Worm (Caenorhabditis elegans) whole organism, L4 larva: ENCODE measurements around the gene Y40A1A.2.

Experiments used
- F44E2.7 ChIP-seq: fragments of 200-800 bp; sonication (Bioruptor generic); IDR thresholded peaks from 2 replicates; pipeline ENCODE4 v2.1.2; 2022; ENCODE audit warnings: missing genetic modification characterization, missing compliant biosample characterization
- R02D3.7 ChIP-seq: fragments of 150-350 bp; sonication (generic microtip); optimal IDR thresholded peaks from 3 replicates; lab custom pipeline; 2014; ENCODE audit warnings: missing biosample characterization, missing genetic modification characterization
- Y5F2A.4 ChIP-seq: fragments of 200-800 bp; sonication (Bioruptor generic); optimal IDR thresholded peaks from 2 replicates; lab custom pipeline; 2018; ENCODE audit warnings: mild to moderate bottlenecking, missing genetic modification characterization, missing compliant biosample characterization
- aha-1 ChIP-seq: fragments of 150-350 bp; peaks from one replicate; lab custom pipeline; 2014; ENCODE audit warnings: missing biosample characterization, missing genetic modification characterization
- attf-4 ChIP-seq: sonication (generic microtip); optimal IDR thresholded peaks from 3 replicates; lab custom pipeline; 2017; ENCODE audit warnings: missing biosample characterization, missing genetic modification characterization
- daf-12 ChIP-seq: fragments of 150-350 bp; optimal IDR thresholded peaks from 2 replicates; lab custom pipeline; 2014; ENCODE audit warnings: missing biosample characterization, missing genetic modification reagents, missing genetic modification characterization
- daf-16 ChIP-seq, 3 experiments: sonication (generic microtip); optimal IDR thresholded peaks; 2 replicates each; lab custom pipeline; 2016 to 2017; ENCODE audit warnings: missing genetic modification characterization in 3 of 3, missing genetic modification reagents in 3 of 3, mild to moderate bottlenecking in 2 of 3, missing compliant biosample characterization in 2 of 3, missing biosample characterization in 1 of 3, moderate library complexity in 1 of 3
- dmd-6 ChIP-seq: fragments of 200-800 bp; sonication (Bioruptor generic); IDR thresholded peaks from 2 replicates; pipeline ENCODE4 v1.3.6; 2022; ENCODE audit warnings: missing genetic modification reagents, missing genetic modification characterization, missing compliant biosample characterization
- duxl-1 ChIP-seq: sonication (generic microtip); optimal IDR thresholded peaks from 2 replicates; lab custom pipeline; 2016; ENCODE audit warnings: mild to moderate bottlenecking, missing genetic modification characterization, moderate library complexity, missing compliant biosample characterization; ENCODE audit not compliant: poor library complexity
- egl-43 ChIP-seq: fragments of 200-800 bp; sonication (Bioruptor generic); IDR thresholded peaks from 2 replicates; pipeline ENCODE4 v1.3.6; 2022; ENCODE audit warnings: missing genetic modification reagents, missing genetic modification characterization, missing compliant biosample characterization
- fos-1 ChIP-seq: fragments of 150-350 bp; optimal IDR thresholded peaks from 2 replicates; lab custom pipeline; 2014; ENCODE audit warnings: missing biosample characterization, missing genetic modification characterization
- hif-1 ChIP-seq, 2 experiments: sonication (generic microtip); optimal IDR thresholded peaks; 2 replicates each; lab custom pipeline; 2016 to 2017; ENCODE audit warnings: missing compliant biosample characterization in 2 of 2, missing genetic modification characterization in 2 of 2, missing genetic modification reagents in 2 of 2, missing genotype in 2 of 2, mild to moderate bottlenecking in 1 of 2
- hlh-11 ChIP-seq: fragments of 200-800 bp; sonication (Bioruptor generic); optimal IDR thresholded peaks from 2 replicates; lab custom pipeline; 2018; ENCODE audit warnings: mild to moderate bottlenecking, missing genetic modification characterization, missing compliant biosample characterization
- lim-7 ChIP-seq: fragments of 200-800 bp; sonication (Bioruptor generic); IDR thresholded peaks from 2 replicates; pipeline ENCODE4 v1.3.6; 2022; ENCODE audit warnings: missing genetic modification characterization, missing compliant biosample characterization
- lin-29 ChIP-seq: fragments of 200-800 bp; sonication (Bioruptor generic); IDR thresholded peaks from 2 replicates; pipeline ENCODE4 v1.3.6; 2022; ENCODE audit warnings: missing genetic modification reagents, missing genetic modification characterization, missing compliant biosample characterization
- lir-3 ChIP-seq: sonication (generic microtip); optimal IDR thresholded peaks from 2 replicates; lab custom pipeline; 2016; ENCODE audit warnings: mild to moderate bottlenecking, missing genetic modification characterization, missing compliant biosample characterization
- lsy-2 ChIP-seq, 2 experiments: fragments of 150-350 bp in 1 of 2; sonication (generic microtip) in 1 of 2; optimal IDR thresholded peaks; 2 replicates each; lab custom pipeline; 2014 to 2017; ENCODE audit warnings: missing biosample characterization in 2 of 2, missing genetic modification characterization in 2 of 2
- madf-9 ChIP-seq: fragments of 200-800 bp; sonication (Bioruptor generic); conservative IDR thresholded peaks from 2 replicates; pipeline ENCODE4 v1.3.6; 2022; ENCODE audit warnings: missing genetic modification reagents, missing genetic modification characterization, missing compliant biosample characterization
- mdl-1 ChIP-seq, 2 experiments: fragments of 150-350 bp in 1 of 2; sonication (generic microtip) in 1 of 2; optimal IDR thresholded peaks; 2 replicates each; lab custom pipeline; 2014 to 2017; ENCODE audit warnings: missing biosample characterization in 2 of 2, missing genetic modification characterization in 2 of 2
- mdt-29 ChIP-seq: fragments of 200-800 bp; sonication (Bioruptor generic); IDR thresholded peaks from 2 replicates; pipeline ENCODE4 v1.3.6; 2022; ENCODE audit warnings: missing genetic modification reagents, missing genetic modification characterization, missing compliant biosample characterization
- mxl-3 ChIP-seq: fragments of 200-800 bp; sonication (Bioruptor generic); optimal IDR thresholded peaks from 2 replicates; lab custom pipeline; 2018; ENCODE audit warnings: mild to moderate bottlenecking, missing genetic modification characterization, missing compliant biosample characterization
- nhr-102 ChIP-seq: sonication (generic microtip); optimal IDR thresholded peaks from 2 replicates; lab custom pipeline; 2016; ENCODE audit warnings: mild to moderate bottlenecking, missing genetic modification characterization, moderate library complexity, missing compliant biosample characterization
- nhr-25 ChIP-seq: sonication (generic microtip); optimal IDR thresholded peaks from 2 replicates; lab custom pipeline; 2017; ENCODE audit warnings: missing genetic modification characterization, mild to moderate bottlenecking, missing compliant biosample characterization, antibody characterized with exemption, moderate library complexity, borderline replicate concordance; ENCODE audit not compliant: insufficient read depth
- nhr-28 ChIP-seq: fragments of 150-350 bp; optimal IDR thresholded peaks from 2 replicates; lab custom pipeline; 2014; ENCODE audit warnings: missing biosample characterization, missing genetic modification characterization
- nhr-41 ChIP-seq: fragments of 200-800 bp; sonication (Bioruptor generic); IDR thresholded peaks from 2 replicates; pipeline ENCODE4 v1.3.6; 2022; ENCODE audit warnings: missing genetic modification reagents, missing genetic modification characterization, missing compliant biosample characterization
- nhr-6 ChIP-seq: fragments of 150-350 bp; optimal IDR thresholded peaks from 2 replicates; lab custom pipeline; 2014; ENCODE audit warnings: missing biosample characterization, missing genetic modification characterization
- pqm-1 ChIP-seq: sonication (generic microtip); optimal IDR thresholded peaks from 2 replicates; lab custom pipeline; 2017; ENCODE audit warnings: missing biosample characterization, missing genetic modification characterization
- snpc-1.2 ChIP-seq: fragments of 200-800 bp; sonication (Bioruptor generic); IDR thresholded peaks from 2 replicates; pipeline ENCODE4 v1.3.6; 2022; ENCODE audit warnings: missing genetic modification reagents, missing genetic modification characterization, missing compliant biosample characterization
- tag-97 ChIP-seq: fragments of 200-800 bp; sonication (Bioruptor generic); IDR thresholded peaks from 2 replicates; pipeline ENCODE4 v1.3.6; 2022; ENCODE audit warnings: missing genetic modification characterization, missing compliant biosample characterization
- unc-62 ChIP-seq, 3 experiments: fragments of 150-350 bp in 1 of 3; sonication (generic microtip); optimal IDR thresholded peaks in 2 of 3; peaks in 1 of 3; 1 replicate in 1 of 3; 2 replicates in 2 of 3; lab custom pipeline; 2014 to 2017; ENCODE audit warnings: missing biosample characterization in 3 of 3, missing genetic modification characterization in 3 of 3, missing genetic modification reagents in 3 of 3, missing genotype in 1 of 3
- zip-2 ChIP-seq: fragments of 150-350 bp; optimal IDR thresholded peaks from 2 replicates; lab custom pipeline; 2014; ENCODE audit warnings: missing biosample characterization, missing genetic modification characterization

Gene Y40A1A.2

ce11 chrX:1975692-1976091 is 14.8 kb upstream of the Y40A1A.2 start, which contains the start of gene F52D2.6:
TSS of gene F52D2.6 (plus strand) at chrX:1975992.
- TF ChIP-seq nhr-102 (no peak), unc-62 (GFP tag; optimal IDR thresholded peaks at IDR 0.05 in 1 of 2; lab: Kevin White, UChicago) (peak in 1 of 2 experiments; percentile 37), unc-62 (tag; optimal IDR thresholded peaks at IDR 0.05; lab: Kevin White, UChicago) (no peak)
- TF ChIP-seq, all 104 proteins: peak for 1

DNA sequence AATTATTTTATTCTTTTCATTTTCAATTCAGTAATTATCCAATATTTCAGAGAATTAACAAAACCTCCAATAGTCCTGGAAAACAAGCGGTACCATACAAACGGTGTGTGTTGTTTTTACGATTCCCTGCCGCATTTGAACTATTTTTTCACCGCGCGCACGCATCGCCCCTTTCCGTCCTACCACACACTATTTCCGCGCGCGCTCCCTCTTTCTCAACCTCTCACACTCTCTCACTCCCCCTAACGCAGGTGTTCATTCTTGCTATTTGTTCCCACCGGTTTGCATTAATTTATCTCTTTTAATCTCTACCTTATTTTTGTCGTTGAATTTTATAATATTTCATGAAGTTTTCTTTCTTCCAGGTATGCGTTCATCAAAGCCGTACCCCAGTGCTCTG is 12.8 kb upstream of the Y40A1A.2 start, which contains the start of gene F52D2.12:
Gene F52D2.12, plus strand, starts transcription at position 307 of the 400 bp plus-strand sequence.
- TF ChIP-seq attf-4 (tag; lab: Kevin White, UChicago) (no peak), duxl-1 (tag; lab: Kevin White, UChicago) (peak; percentile 91)

ce11 chrX:1981654-1982053 is 8.9 kb upstream of the Y40A1A.2 start:
- TF ChIP-seq pqm-1 (tag; lab: Kevin White, UChicago) (no peak), hif-1 (tag; optimal IDR thresholded peaks at IDR 0.05; lab: Kevin White, UChicago) (no peak), aha-1 (tag; lab: Kevin White, UChicago) (peak; percentile 20)

DNA sequence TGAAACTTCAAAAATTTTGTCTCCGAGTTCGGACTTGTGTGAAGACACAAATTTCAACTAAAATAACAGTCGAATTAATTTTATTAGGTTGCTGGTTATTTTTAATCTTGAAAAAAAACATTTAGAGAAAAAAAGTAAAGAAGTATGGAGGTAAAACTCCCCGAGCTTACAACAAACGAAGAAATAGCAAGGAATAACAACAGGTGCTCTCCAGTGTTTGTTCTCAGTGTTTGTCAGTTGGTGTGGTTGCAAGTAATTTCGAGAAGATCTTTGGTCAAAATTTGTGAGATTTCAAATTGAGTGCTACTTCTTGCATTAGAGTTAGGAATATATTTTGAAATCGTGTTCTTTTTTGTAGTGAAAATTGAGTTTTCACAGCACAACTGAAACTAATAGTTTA is 5.7 kb upstream of the Y40A1A.2 start:
- no peak for TF ChIP-seq nhr-25
- no peak for TF ChIP-seq madf-9
- no peak for TF ChIP-seq R02D3.7 (tag; lab: Kevin White, UChicago)
- TF ChIP-seq nhr-6 (tag; lab: Kevin White, UChicago) = no peak
- TF ChIP-seq pqm-1 (tag; lab: Kevin White, UChicago) = no peak
- no peak for TF ChIP-seq lin-29 (GFP tag; lab: Robert Waterston, UW)
- no peak for TF ChIP-seq hlh-11 (tag; lab: Kevin White, UChicago)
- no peak for TF ChIP-seq nhr-102
- no peak for TF ChIP-seq nhr-28 (tag; lab: Kevin White, UChicago)
- no peak for TF ChIP-seq aha-1 (tag; lab: Kevin White, UChicago)
- no peak for TF ChIP-seq daf-12 (tag; lab: Kevin White, UChicago)
- TF ChIP-seq mxl-3 (GFP tag; lab: Kevin White, UChicago) = no peak
- no peak for TF ChIP-seq tag-97 (GFP tag; lab: Robert Waterston, UW)
- no peak for TF ChIP-seq mdl-1 (tag; optimal IDR thresholded peaks at IDR 0.05; lab: Kevin White, UChicago)
- TF ChIP-seq F44E2.7 = no peak
- no peak for TF ChIP-seq nhr-41
- no peak for TF ChIP-seq dmd-6
- TF ChIP-seq mdt-29 (GFP tag; lab: Robert Waterston, UW) = no peak

ce11 chrX:1989576-1989975 is 958 bp upstream of the Y40A1A.2 start, which contains the start of gene meg-3:
TSS of gene meg-3 (minus strand) at chrX:1989607.
- peak; percentile 99 for TF ChIP-seq duxl-1 (tag; lab: Kevin White, UChicago)
- TF ChIP-seq daf-16 (GFP tag; optimal IDR thresholded peaks at IDR 0.05; lab: Kevin White, UChicago) = peak in 1 of 2 experiments; percentile 26
- TF ChIP-seq daf-16 (tag; optimal IDR thresholded peaks at IDR 0.05; lab: Kevin White, UChicago) = no peak
- no peak for TF ChIP-seq lir-3 (tag; lab: Kevin White, UChicago)

DNA sequence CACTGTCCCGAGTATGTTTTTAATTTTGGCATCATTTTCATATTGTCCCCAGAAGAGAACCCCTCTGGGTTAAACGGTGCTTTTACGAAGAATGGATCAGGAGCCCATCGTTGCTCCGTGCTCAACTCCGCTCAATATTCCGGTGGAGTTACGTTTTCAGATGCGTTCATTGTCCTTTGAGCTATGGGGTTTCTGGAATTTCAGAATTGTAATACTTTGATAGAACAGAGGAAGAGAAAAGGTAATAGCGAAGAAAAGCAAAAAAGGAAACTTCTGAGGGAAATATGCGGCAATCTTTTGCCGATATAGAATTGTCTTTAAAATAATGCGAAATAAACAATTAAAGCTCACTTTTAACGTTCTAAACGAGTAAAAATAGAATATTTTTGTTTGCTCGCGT is 7.4 kb downstream of the Y40A1A.2 start, which contains the start of gene Y40A1A.3:
Gene Y40A1A.3, minus strand, starts transcription at position 101 of the 400 bp plus-strand sequence.
- no peak for TF ChIP-seq zip-2 (tag; lab: Kevin White, UChicago)
- TF ChIP-seq, all 104 proteins: peak for 0

DNA sequence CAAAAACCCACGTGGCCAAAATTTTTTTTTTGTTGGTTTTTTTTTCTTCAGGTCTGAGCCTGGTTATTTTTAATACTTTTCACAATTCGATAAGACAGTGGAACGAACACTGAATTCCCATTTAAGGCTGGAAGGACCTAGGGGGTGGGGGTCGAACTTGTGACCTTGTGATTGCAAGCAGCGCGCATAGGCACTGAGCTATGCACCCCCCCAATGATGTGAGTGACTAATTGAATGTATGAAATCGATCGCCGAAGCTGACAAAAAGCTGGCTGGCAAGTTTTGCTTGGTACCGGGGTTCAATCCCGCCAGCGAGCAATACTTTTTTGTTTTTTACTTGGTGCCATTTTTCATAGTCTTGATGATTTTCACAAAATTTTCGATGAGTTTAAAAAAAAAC is 8.3 kb downstream of the Y40A1A.2 start:
- TF ChIP-seq lim-7 (GFP tag; lab: Robert Waterston, UW) (peak; percentile 33; the same call in 1 of the 2 replicates), Y5F2A.4 (GFP tag; lab: Kevin White, UChicago) (no peak), snpc-1.2 (peak; percentile 71), aha-1 (tag; lab: Kevin White, UChicago) (peak; percentile 35), egl-43 (GFP tag; lab: Robert Waterston, UW) (peak; percentile 63; the same call in 1 of the 2 replicates), fos-1 (tag; lab: Kevin White, UChicago) (no peak), lsy-2 (tag; optimal IDR thresholded peaks at IDR 0.05; lab: Kevin White, UChicago) (no peak), unc-62 (GFP tag; optimal IDR thresholded peaks at IDR 0.05 in 1 of 2; lab: Kevin White, UChicago) (peak in 1 of 2 experiments; percentile 65), unc-62 (tag; optimal IDR thresholded peaks at IDR 0.05; lab: Kevin White, UChicago) (no peak), nhr-41 (no peak)
- TF ChIP-seq, all 104 proteins: peak for 5
